Fruit fly (Drosophila melanogaster) whole organism, pupa: ENCODE measurements around the gene CG14312.

Source experiments
- CG12605 ChIP-seq: fragments of 200-800 bp; sonication (Bioruptor generic); IDR thresholded peaks from 2 replicates; pipeline ENCODE4 v1.3.6; 2022; ENCODE audit warnings: missing biosample characterization, missing genetic modification characterization
- CG13204 ChIP-seq: fragments of 200-800 bp; sonication (Bioruptor generic); optimal IDR thresholded peaks from 2 replicates; lab custom pipeline; 2018; ENCODE audit warnings: missing biosample characterization, mild to moderate bottlenecking, missing genetic modification characterization, moderate library complexity
- CG32121 ChIP-seq: fragments of 200-800 bp; sonication (Bioruptor generic); IDR thresholded peaks from 2 replicates; pipeline ENCODE4 v1.3.6; 2022; ENCODE audit warnings: missing biosample characterization, missing genetic modification characterization
- CG34367 ChIP-seq: fragments of 200-800 bp; sonication (Bioruptor generic); optimal IDR thresholded peaks from 2 replicates; lab custom pipeline; 2018; ENCODE audit warnings: missing biosample characterization, mild to moderate bottlenecking, missing genetic modification characterization
- CG8159 ChIP-seq: fragments of 200-800 bp; sonication (Bioruptor generic); optimal IDR thresholded peaks from 3 replicates; lab custom pipeline; 2018; ENCODE audit warnings: missing biosample characterization, mild to moderate bottlenecking, missing genetic modification characterization, moderate library complexity
- CG8301 ChIP-seq: fragments of 200-800 bp; sonication (Bioruptor generic); optimal IDR thresholded peaks from 2 replicates; lab custom pipeline; 2018; ENCODE audit warnings: missing biosample characterization, mild to moderate bottlenecking, missing genetic modification characterization
- D1 ChIP-seq: fragments of 200-800 bp; sonication (Bioruptor generic); optimal IDR thresholded peaks from 2 replicates; lab custom pipeline; 2018; ENCODE audit warnings: missing biosample characterization, mild to moderate bottlenecking, missing genetic modification characterization, moderate library complexity
- Ets98B ChIP-seq: fragments of 200-800 bp; sonication (Bioruptor generic); IDR thresholded peaks from 2 replicates; pipeline ENCODE4 v1.3.6; 2022; ENCODE audit warnings: missing biosample characterization, missing genetic modification characterization
- Pif1B ChIP-seq: fragments of 200-800 bp; sonication (Bioruptor generic); optimal IDR thresholded peaks from 3 replicates; lab custom pipeline; 2016; ENCODE audit warnings: missing biosample characterization, missing genetic modification characterization
- Snoo ChIP-seq: fragments of 200-800 bp; sonication (Bioruptor generic); optimal IDR thresholded peaks from 3 replicates; lab custom pipeline; 2017; ENCODE audit warnings: missing biosample characterization, mild to moderate bottlenecking, missing genetic modification characterization, inconsistent platforms
- gl ChIP-seq: fragments of 200-800 bp; sonication (Bioruptor generic); optimal IDR thresholded peaks from 2 replicates; lab custom pipeline; 2018; ENCODE audit warnings: missing biosample characterization, mild to moderate bottlenecking, missing genetic modification characterization

- TF ChIP-seq CG8159 (no peak), CG8301 (tag; lab: Kevin White, UChicago) (no peak), Ets98B (no peak), D1 (no peak), gl (tag; lab: Kevin White, UChicago) (no peak), CG12605 (GFP tag; lab: Robert Waterston, UW) (no peak), Pif1B (GFP tag; lab: Kevin White, UChicago) (no peak), Snoo (tag; lab: Kevin White, UChicago) (no peak), CG34367 (tag; lab: Kevin White, UChicago) (no peak), CG13204 (GFP tag; lab: Kevin White, UChicago) (no peak), CG32121 (GFP tag; lab: Robert Waterston, UW) (no peak)
Measured at dm6 chr3R:18280133-18280532, 3.2 kb downstream of the CG14312 start.
